Worm (Caenorhabditis elegans) whole organism, L4 larva: ENCODE data around the gene irg-1.

Experiments
- F10B5.3 ChIP-seq: sonication (generic microtip); optimal IDR thresholded peaks from 2 replicates; lab custom pipeline; 2016; ENCODE audit warnings: mild to moderate bottlenecking, missing genetic modification characterization, missing compliant biosample characterization
- F26F4.8 ChIP-seq: fragments of 200-800 bp; sonication (Bioruptor generic); conservative IDR thresholded peaks from 2 replicates; pipeline ENCODE4 v1.3.6; 2022; ENCODE audit warnings: missing genetic modification characterization, missing compliant biosample characterization
- F37D6.2 ChIP-seq: sonication (generic microtip); optimal IDR thresholded peaks from 2 replicates; lab custom pipeline; 2016; ENCODE audit warnings: mild to moderate bottlenecking, missing genetic modification characterization, missing compliant biosample characterization
- R02D3.7 ChIP-seq: fragments of 150-350 bp; sonication (generic microtip); optimal IDR thresholded peaks from 3 replicates; lab custom pipeline; 2014; ENCODE audit warnings: missing biosample characterization, missing genetic modification characterization
- T26A8.4 ChIP-seq: fragments of 200-800 bp; sonication (Bioruptor generic); IDR thresholded peaks from 2 replicates; pipeline ENCODE4 v1.3.6; 2022; ENCODE audit warnings: missing genetic modification characterization, missing compliant biosample characterization
- ZK337.2 ChIP-seq: fragments of 200-800 bp; sonication (Bioruptor generic); IDR thresholded peaks from 2 replicates; pipeline ENCODE4 v1.3.6; 2022; ENCODE audit warnings: missing genetic modification reagents, missing genetic modification characterization, missing compliant biosample characterization
- aha-1 ChIP-seq: fragments of 150-350 bp; peaks from one replicate; lab custom pipeline; 2014; ENCODE audit warnings: missing biosample characterization, missing genetic modification characterization
- arid-1 ChIP-seq: fragments of 200-800 bp; sonication (Bioruptor generic); conservative IDR thresholded peaks from 2 replicates; pipeline ENCODE4 v1.3.6; 2022; ENCODE audit warnings: missing genetic modification reagents, missing genetic modification characterization, missing compliant biosample characterization
- ceh-20 ChIP-seq: fragments of 200-800 bp; sonication (Bioruptor generic); IDR thresholded peaks from 2 replicates; pipeline ENCODE4 v1.3.6; 2022; ENCODE audit warnings: missing genetic modification reagents, missing genetic modification characterization, missing compliant biosample characterization
- ceh-62 ChIP-seq: sonication (generic microtip); optimal IDR thresholded peaks from 2 replicates; lab custom pipeline; 2017; ENCODE audit warnings: missing biosample characterization, missing genetic modification characterization
- daf-8 ChIP-seq: fragments of 200-800 bp; sonication (Bioruptor generic); IDR thresholded peaks from 2 replicates; pipeline ENCODE4 v1.3.6; 2022; ENCODE audit warnings: missing genetic modification characterization, missing compliant biosample characterization
- dmd-8 ChIP-seq: fragments of 200-800 bp; sonication (Bioruptor generic); IDR thresholded peaks from 2 replicates; pipeline ENCODE4 v1.3.6; 2022; ENCODE audit warnings: missing genetic modification characterization, missing compliant biosample characterization
- dpl-1 ChIP-seq: fragments of 150-350 bp; optimal IDR thresholded peaks from 2 replicates; lab custom pipeline; 2014; ENCODE audit warnings: missing biosample characterization, missing genetic modification reagents, missing genetic modification characterization
- duxl-1 ChIP-seq: sonication (generic microtip); optimal IDR thresholded peaks from 2 replicates; lab custom pipeline; 2016; ENCODE audit warnings: mild to moderate bottlenecking, missing genetic modification characterization, moderate library complexity, missing compliant biosample characterization; ENCODE audit not compliant: poor library complexity
- egl-27 ChIP-seq: sonication (generic microtip); optimal IDR thresholded peaks from 3 replicates; lab custom pipeline; 2017; ENCODE audit warnings: missing biosample characterization, missing genetic modification reagents, missing genetic modification characterization
- egl-43 ChIP-seq: fragments of 200-800 bp; sonication (Bioruptor generic); IDR thresholded peaks from 2 replicates; pipeline ENCODE4 v1.3.6; 2022; ENCODE audit warnings: missing genetic modification reagents, missing genetic modification characterization, missing compliant biosample characterization
- hlh-11 ChIP-seq: fragments of 200-800 bp; sonication (Bioruptor generic); optimal IDR thresholded peaks from 2 replicates; lab custom pipeline; 2018; ENCODE audit warnings: mild to moderate bottlenecking, missing genetic modification characterization, missing compliant biosample characterization
- lim-7 ChIP-seq: fragments of 200-800 bp; sonication (Bioruptor generic); IDR thresholded peaks from 2 replicates; pipeline ENCODE4 v1.3.6; 2022; ENCODE audit warnings: missing genetic modification characterization, missing compliant biosample characterization
- lin-15B ChIP-seq: fragments of 150-350 bp; sonication (generic microtip); optimal IDR thresholded peaks from 3 replicates; lab custom pipeline; 2014; ENCODE audit warnings: missing biosample characterization, missing genetic modification characterization
- lin-29 ChIP-seq: fragments of 200-800 bp; sonication (Bioruptor generic); IDR thresholded peaks from 2 replicates; pipeline ENCODE4 v1.3.6; 2022; ENCODE audit warnings: missing genetic modification reagents, missing genetic modification characterization, missing compliant biosample characterization
- lin-39 ChIP-seq: fragments of 150-350 bp; optimal IDR thresholded peaks from 2 replicates; lab custom pipeline; 2014; ENCODE audit warnings: missing biosample characterization, missing genetic modification reagents, missing genetic modification characterization
- madf-9 ChIP-seq: fragments of 200-800 bp; sonication (Bioruptor generic); conservative IDR thresholded peaks from 2 replicates; pipeline ENCODE4 v1.3.6; 2022; ENCODE audit warnings: missing genetic modification reagents, missing genetic modification characterization, missing compliant biosample characterization
- mdt-29 ChIP-seq: fragments of 200-800 bp; sonication (Bioruptor generic); IDR thresholded peaks from 2 replicates; pipeline ENCODE4 v1.3.6; 2022; ENCODE audit warnings: missing genetic modification reagents, missing genetic modification characterization, missing compliant biosample characterization
- mes-2 ChIP-seq: sonication (generic microtip); optimal IDR thresholded peaks from 2 replicates; lab custom pipeline; 2016; ENCODE audit warnings: missing genotype, mild to moderate bottlenecking, missing genetic modification characterization, missing compliant biosample characterization; ENCODE audit not compliant: poor library complexity, severe bottlenecking
- mxl-2 ChIP-seq: fragments of 200-800 bp; sonication (Bioruptor generic); conservative IDR thresholded peaks from 2 replicates; pipeline ENCODE4 v1.3.6; 2022; ENCODE audit warnings: missing genetic modification reagents, missing genetic modification characterization, missing compliant biosample characterization
- nhr-102 ChIP-seq: sonication (generic microtip); optimal IDR thresholded peaks from 2 replicates; lab custom pipeline; 2016; ENCODE audit warnings: mild to moderate bottlenecking, missing genetic modification characterization, moderate library complexity, missing compliant biosample characterization
- nhr-11 ChIP-seq: fragments of 150-350 bp; optimal IDR thresholded peaks from 2 replicates; lab custom pipeline; 2014; ENCODE audit warnings: missing biosample characterization, missing genetic modification characterization
- nhr-41 ChIP-seq: fragments of 200-800 bp; sonication (Bioruptor generic); IDR thresholded peaks from 2 replicates; pipeline ENCODE4 v1.3.6; 2022; ENCODE audit warnings: missing genetic modification reagents, missing genetic modification characterization, missing compliant biosample characterization
- nhr-48 ChIP-seq: sonication (generic microtip); optimal IDR thresholded peaks from 2 replicates; lab custom pipeline; 2016; ENCODE audit warnings: mild to moderate bottlenecking, missing genetic modification characterization, missing compliant biosample characterization
- php-3 ChIP-seq: fragments of 200-800 bp; sonication (Bioruptor generic); IDR thresholded peaks from 2 replicates; pipeline ENCODE4 v1.3.6; 2022; ENCODE audit warnings: missing genetic modification reagents, missing genetic modification characterization, missing compliant biosample characterization
- pqm-1 ChIP-seq: sonication (generic microtip); optimal IDR thresholded peaks from 2 replicates; lab custom pipeline; 2017; ENCODE audit warnings: missing biosample characterization, missing genetic modification characterization
- saeg-2 ChIP-seq: fragments of 200-800 bp; sonication (Bioruptor generic); IDR thresholded peaks from 2 replicates; pipeline ENCODE4 v1.3.6; 2022; ENCODE audit warnings: missing genetic modification reagents, missing genetic modification characterization, missing compliant biosample characterization
- skn-1 ChIP-seq: fragments of 150-350 bp; optimal IDR thresholded peaks from 2 replicates; lab custom pipeline; 2014; ENCODE audit warnings: missing biosample characterization, missing genetic modification characterization
- snpc-1.2 ChIP-seq: fragments of 200-800 bp; sonication (Bioruptor generic); IDR thresholded peaks from 2 replicates; pipeline ENCODE4 v1.3.6; 2022; ENCODE audit warnings: missing genetic modification reagents, missing genetic modification characterization, missing compliant biosample characterization
- spr-1 ChIP-seq: sonication (generic microtip); optimal IDR thresholded peaks from 2 replicates; lab custom pipeline; 2016; ENCODE audit warnings: mild to moderate bottlenecking, missing genetic modification characterization, missing compliant biosample characterization
- tra-1 ChIP-seq: fragments of 200-800 bp; sonication (Bioruptor generic); IDR thresholded peaks from 2 replicates; pipeline ENCODE4 v1.3.6; 2022; ENCODE audit warnings: missing genetic modification reagents, missing genetic modification characterization, missing compliant biosample characterization
- unc-130 ChIP-seq: sonication (generic microtip); optimal IDR thresholded peaks from 2 replicates; lab custom pipeline; 2016; ENCODE audit warnings: missing genetic modification reagents, missing genetic modification characterization, missing compliant biosample characterization
- zip-11 ChIP-seq: fragments of 200-800 bp; sonication (Bioruptor generic); IDR thresholded peaks from 2 replicates; pipeline ENCODE4 v1.3.6; 2022; ENCODE audit warnings: missing genetic modification characterization, missing compliant biosample characterization
- zip-2 ChIP-seq: fragments of 150-350 bp; optimal IDR thresholded peaks from 2 replicates; lab custom pipeline; 2014; ENCODE audit warnings: missing biosample characterization, missing genetic modification characterization
- ztf-7 ChIP-seq: fragments of 150-350 bp; optimal IDR thresholded peaks from 2 replicates; lab custom pipeline; 2014; ENCODE audit warnings: missing biosample characterization, missing genetic modification characterization

The irg-1 gene

ce11 chrV:3546517-3546916 lies 23.1 kb downstream of the irg-1 start, which contains the start of gene srbc-68:
TSS of gene srbc-68 (minus strand) at chrV:3546617.
- TF ChIP-seq ceh-62 (no peak), R02D3.7 (tag; lab: Kevin White, UChicago) (no peak), dmd-8 (GFP tag; lab: Robert Waterston, UW) (no peak), egl-43 (no peak), zip-2 (tag; lab: Kevin White, UChicago) (no peak), nhr-48 (tag; lab: Kevin White, UChicago) (no peak), spr-1 (no peak)

- TF ChIP-seq mes-2 (no peak), ZK337.2 (GFP tag; lab: Robert Waterston, UW) (no peak), zip-11 (no peak), mdt-29 (GFP tag; lab: Robert Waterston, UW) (no peak), duxl-1 (no peak), F37D6.2 (tag; lab: Kevin White, UChicago) (no peak), madf-9 (GFP tag; lab: Robert Waterston, UW) (no peak), hlh-11 (tag; lab: Kevin White, UChicago) (no peak), aha-1 (tag; lab: Kevin White, UChicago) (no peak), lin-39 (no peak), F10B5.3 (tag; lab: Kevin White, UChicago) (no peak), saeg-2 (GFP tag; lab: Robert Waterston, UW) (no peak), ztf-7 (tag; lab: Kevin White, UChicago) (no peak), zip-2 (tag; lab: Kevin White, UChicago) (no peak), arid-1 (GFP tag; lab: Robert Waterston, UW) (no peak)
- TF ChIP-seq, all 104 proteins: peak for 0
Observed at ce11 chrV:3548798-3549197, 25.4 kb downstream of the irg-1 start, which contains the start of gene srw-130. TSS of gene srw-130 (minus strand) at chrV:3548898.

ce11 chrV:3549553-3549952 lies 26.2 kb downstream of the irg-1 start, which contains the start of gene sri-21:
TSS of gene sri-21 (plus strand) at chrV:3549853.
- TF ChIP-seq ZK337.2 (GFP tag; lab: Robert Waterston, UW) (no peak), daf-8 (no peak), skn-1 (tag; lab: Kevin White, UChicago) (no peak), nhr-41 (GFP tag; lab: Robert Waterston, UW) (no peak), snpc-1.2 (GFP tag; lab: Robert Waterston, UW) (no peak), mxl-2 (GFP tag; lab: Robert Waterston, UW) (no peak), lin-29 (no peak), ceh-20 (GFP tag; lab: Robert Waterston, UW) (no peak), unc-130 (no peak), nhr-102 (tag; lab: Kevin White, UChicago) (no peak), php-3 (no peak), dmd-8 (GFP tag; lab: Robert Waterston, UW) (no peak), nhr-11 (tag; lab: Kevin White, UChicago) (no peak)

ce11 chrV:3551765-3552164 lies 28.4 kb downstream of the irg-1 start, which contains the start of gene grl-28:
TSS of gene grl-28 (minus strand) at chrV:3551865.
- TF ChIP-seq tra-1 (GFP tag; lab: Robert Waterston, UW): no peak
- TF ChIP-seq saeg-2 (GFP tag; lab: Robert Waterston, UW): no peak
- no peak for TF ChIP-seq dpl-1 (GFP tag; lab: Kevin White, UChicago)
- TF ChIP-seq egl-27 (tag; lab: Kevin White, UChicago): no peak
- TF ChIP-seq F26F4.8 (GFP tag; lab: Robert Waterston, UW): no peak
- TF ChIP-seq pqm-1: no peak
- TF ChIP-seq lim-7 (GFP tag; lab: Robert Waterston, UW): no peak
- no peak for TF ChIP-seq T26A8.4 (GFP tag; lab: Robert Waterston, UW)
- no peak for TF ChIP-seq lin-15B (tag; lab: Kevin White, UChicago)
